Fruit fly (Drosophila melanogaster): Measurements from ENCODE around the gene CG32263.

Gene CG32263

DNA sequence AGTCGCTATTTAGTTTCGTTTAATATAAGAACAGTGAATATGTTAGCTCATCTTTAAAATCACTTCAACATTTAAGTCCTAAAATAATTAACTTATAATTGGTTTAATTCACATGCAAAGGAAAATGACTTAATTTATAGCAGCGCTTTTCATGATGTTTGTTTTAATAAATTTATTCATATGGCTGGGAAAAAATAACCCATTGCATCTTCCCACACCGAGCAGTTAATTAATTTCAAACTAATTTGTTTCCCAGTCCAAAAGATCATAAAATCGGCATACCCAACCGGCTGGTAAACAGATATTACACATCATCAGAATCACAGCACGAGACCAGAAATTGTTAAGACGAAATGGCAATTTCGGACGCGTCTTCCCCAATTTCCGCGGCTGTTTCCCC, 40.1 kb downstream of the CG32263 start (continued):
- TF ChIP-seq CG6272 (GFP tag; IDR thresholded peaks at IDR 0.05), result no peak
- no peak for TF ChIP-seq CG4820 (GFP tag; optimal IDR thresholded peaks at IDR 0.05)
- TF ChIP-seq CG11093 (GFP tag; IDR thresholded peaks at IDR 0.05), result no peak
- TF ChIP-seq sima (GFP tag; optimal IDR thresholded peaks at IDR 0.05), result no peak
- no peak for TF ChIP-seq CG6813 (GFP tag; optimal IDR thresholded peaks at IDR 0.05)
- TF ChIP-seq az2 (GFP tag; optimal IDR thresholded peaks at IDR 0.05), result peak; percentile 25
- TF ChIP-seq wor (GFP tag; IDR thresholded peaks at IDR 0.05), result no peak
- TF ChIP-seq cad (GFP tag; optimal IDR thresholded peaks at IDR 0.05), result no peak
- no peak for TF ChIP-seq HLHmδ (GFP tag; optimal IDR thresholded peaks at IDR 0.05)
- TF ChIP-seq CG2120 (GFP tag; optimal IDR thresholded peaks at IDR 0.05), result peak; percentile 82
- TF ChIP-seq CG34224 (GFP tag; IDR thresholded peaks at IDR 0.05; ENCODE audit: partially characterized antibody), result no peak
- TF ChIP-seq Hand (GFP tag; optimal IDR thresholded peaks at IDR 0.05), result no peak
- TF ChIP-seq Ets65A (GFP tag), result peak; percentile 97
- no peak for TF ChIP-seq nom (GFP tag; optimal IDR thresholded peaks at IDR 0.05)
- TF ChIP-seq tio (GFP tag; optimal IDR thresholded peaks at IDR 0.05), result no peak
- no peak for TF ChIP-seq cato (GFP tag; optimal IDR thresholded peaks at IDR 0.05; ENCODE audit: borderline replicate concordance)
- no peak for TF ChIP-seq CG10431 (GFP tag; optimal IDR thresholded peaks at IDR 0.05)
- TF ChIP-seq Sox100B (GFP tag; optimal IDR thresholded peaks at IDR 0.05), result no peak
- peak; percentile 30 for TF ChIP-seq CG10274 (GFP tag; optimal IDR thresholded peaks at IDR 0.05)
- no peak for TF ChIP-seq repo (GFP tag; optimal IDR thresholded peaks at IDR 0.05)
- no peak for TF ChIP-seq ara (GFP tag; IDR thresholded peaks at IDR 0.05)
- TF ChIP-seq zen2 (GFP tag; IDR thresholded peaks at IDR 0.05; ENCODE audit: partially characterized antibody), result no peak
- TF ChIP-seq CG14050 (GFP tag; IDR thresholded peaks at IDR 0.05), result peak; percentile 21; the same call in 1 of the 3 replicates
- TF ChIP-seq CG2116 (GFP tag; optimal IDR thresholded peaks at IDR 0.05), result no peak
- no peak for TF ChIP-seq CG10462 (GFP tag; optimal IDR thresholded peaks at IDR 0.05)
- TF ChIP-seq E2f2 (GFP tag; IDR thresholded peaks at IDR 0.05), result peak; percentile 21; the same call in 1 of the 2 replicates
- TF ChIP-seq chinmo (GFP tag; IDR thresholded peaks at IDR 0.05; ENCODE audit: partially characterized antibody), result no peak
- peak; percentile 37 for TF ChIP-seq tx (GFP tag; optimal IDR thresholded peaks at IDR 0.05)
- TF ChIP-seq CG13123 (GFP tag; optimal IDR thresholded peaks at IDR 0.05), result no peak
- no peak for TF ChIP-seq CG31441 (GFP tag; IDR thresholded peaks at IDR 0.05)
- peak; percentile 16; the same call in 1 of the 2 replicates for TF ChIP-seq CG11247 (GFP tag; IDR thresholded peaks at IDR 0.05)
- TF ChIP-seq CG7928 (GFP tag; optimal IDR thresholded peaks at IDR 0.05), result peak; percentile 1
- peak; percentile 29 for TF ChIP-seq CG30403 (GFP tag; optimal IDR thresholded peaks at IDR 0.05)
- no peak for TF ChIP-seq Stat92E (GFP tag; optimal IDR thresholded peaks at IDR 0.05)
- peak; percentile 45 for TF ChIP-seq bcd (GFP tag; optimal IDR thresholded peaks at IDR 0.05)
- TF ChIP-seq hkb (optimal IDR thresholded peaks at IDR 0.05), result no peak
- TF ChIP-seq hkb (GFP tag; IDR thresholded peaks at IDR 0.05), result peak; percentile 47
- no peak for TF ChIP-seq Drgx (GFP tag; IDR thresholded peaks at IDR 0.05)
- TF ChIP-seq schlank (tag; optimal IDR thresholded peaks at IDR 0.05), result peak; percentile 49
- no peak for TF ChIP-seq toy (GFP tag; IDR thresholded peaks at IDR 0.05)
- TF ChIP-seq fd102C (GFP tag; optimal IDR thresholded peaks at IDR 0.05), result no peak
- TF ChIP-seq Gsc (GFP tag; IDR thresholded peaks at IDR 0.05), result no peak
- no peak for TF ChIP-seq CG12155 (GFP tag; optimal IDR thresholded peaks at IDR 0.05)
- TF ChIP-seq CG32772 (GFP tag; IDR thresholded peaks at IDR 0.05), result no peak
- TF ChIP-seq crp (GFP tag; optimal IDR thresholded peaks at IDR 0.05), result no peak
- TF ChIP-seq D19A (tag; optimal IDR thresholded peaks at IDR 0.05), result peak; percentile 17
- peak; percentile 53; the same call in 1 of the 2 replicates for TF ChIP-seq Atf6 (GFP tag; IDR thresholded peaks at IDR 0.05)
- no peak for TF ChIP-seq CG6791 (GFP tag; IDR thresholded peaks at IDR 0.05; ENCODE audit: partially characterized antibody)
- TF ChIP-seq HHEX (GFP tag; optimal IDR thresholded peaks at IDR 0.05), result peak; percentile 50
- peak; percentile 37 for TF ChIP-seq CG17385 (GFP tag; optimal IDR thresholded peaks at IDR 0.05)
- TF ChIP-seq CG7556 (GFP tag; optimal IDR thresholded peaks at IDR 0.05), result no peak
- TF ChIP-seq ci (GFP tag; IDR thresholded peaks at IDR 0.05), result no peak

Measured in whole organism, embryonic.